Worm (Caenorhabditis elegans): ENCODE measurements around the gene jmjd-4.

jmjd-4 gene

DNA sequence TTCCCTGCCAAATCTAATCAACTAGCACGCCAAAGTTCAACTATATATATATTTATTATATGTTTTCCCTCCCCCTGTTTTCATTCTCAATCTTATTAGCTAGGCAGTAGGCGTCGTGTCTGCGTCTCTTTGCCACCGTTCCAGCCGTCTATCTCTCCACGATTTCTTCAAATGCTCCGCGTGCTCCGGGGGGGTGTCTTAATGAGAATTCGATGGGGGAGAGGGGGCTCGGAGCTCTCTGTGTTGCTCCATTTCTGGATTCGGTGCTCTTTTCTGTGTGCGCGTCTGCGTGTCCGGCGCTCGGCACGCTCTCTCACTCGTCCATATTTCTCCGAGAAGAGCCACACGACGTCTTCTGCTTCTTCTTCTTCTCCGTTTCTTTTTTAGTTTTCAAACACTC lies 49.6 kb downstream of the jmjd-4 start:
- TF ChIP-seq ceh-19 (GFP tag; optimal IDR thresholded peaks at IDR 0.05) (peak; percentile 36), ceh-6 (GFP tag; optimal IDR thresholded peaks at IDR 0.05) (peak; percentile 18), tbx-7 (tag; optimal IDR thresholded peaks at IDR 0.05) (no peak), ceh-18 (tag; optimal IDR thresholded peaks at IDR 0.05) (no peak), ceh-45 (GFP tag; IDR thresholded peaks at IDR 0.05) (no peak), unc-86 (tag; optimal IDR thresholded peaks at IDR 0.05) (no peak), Y22D7AL.16 (tag; optimal IDR thresholded peaks at IDR 0.05) (no peak), ref-2 (tag; optimal IDR thresholded peaks at IDR 0.05) (peak; percentile 14), dve-1 (tag; optimal IDR thresholded peaks at IDR 0.05) (no peak), ama-1 (optimal IDR thresholded peaks at IDR 0.05) (no peak), F13H6.1 (tag; optimal IDR thresholded peaks at IDR 0.05) (no peak), fax-1 (tag; optimal IDR thresholded peaks at IDR 0.05) (no peak), ceh-31 (tag; optimal IDR thresholded peaks at IDR 0.05) (peak; percentile 76), ceh-48 (tag; optimal IDR thresholded peaks at IDR 0.05) (peak; percentile 73), ceh-14 (tag; optimal IDR thresholded peaks at IDR 0.05) (peak; percentile 78), ceh-9 (tag; optimal IDR thresholded peaks at IDR 0.05) (no peak), sox-2 (GFP tag; IDR thresholded peaks at IDR 0.05) (no peak), rnt-1 (tag; optimal IDR thresholded peaks at IDR 0.05) (no peak), lin-11 (tag; optimal IDR thresholded peaks at IDR 0.05) (no peak), che-1 (tag; optimal IDR thresholded peaks at IDR 0.05) (peak; percentile 14), hlh-30 (tag; optimal IDR thresholded peaks at IDR 0.05; ENCODE audit: insufficient read depth) (peak; percentile 27), pag-3 (tag; optimal IDR thresholded peaks at IDR 0.05; ENCODE audit: borderline replicate concordance) (no peak), nhr-232 (tag; optimal IDR thresholded peaks at IDR 0.05) (no peak), unc-3 (GFP tag; conservative IDR thresholded peaks at IDR 0.05) (no peak), unc-3 (tag; optimal IDR thresholded peaks at IDR 0.05) (no peak), hlh-8 (tag; optimal IDR thresholded peaks at IDR 0.05) (no peak), tbx-2 (tag; optimal IDR thresholded peaks at IDR 0.05) (peak; percentile 58), T23F11.4 (GFP tag; optimal IDR thresholded peaks at IDR 0.05) (no peak), nfya-1 (tag; optimal IDR thresholded peaks at IDR 0.05) (peak; percentile 50), K02D7.2 (tag; optimal IDR thresholded peaks at IDR 0.05) (no peak), unc-42 (tag; optimal IDR thresholded peaks at IDR 0.05) (peak; percentile 94), fkh-10 (GFP tag; optimal IDR thresholded peaks at IDR 0.05) (peak; percentile 71)

Measured in whole organism, late embryonic.